Fruit fly (Drosophila melanogaster): ENCODE measurements around the gene CG15546.

DNA sequence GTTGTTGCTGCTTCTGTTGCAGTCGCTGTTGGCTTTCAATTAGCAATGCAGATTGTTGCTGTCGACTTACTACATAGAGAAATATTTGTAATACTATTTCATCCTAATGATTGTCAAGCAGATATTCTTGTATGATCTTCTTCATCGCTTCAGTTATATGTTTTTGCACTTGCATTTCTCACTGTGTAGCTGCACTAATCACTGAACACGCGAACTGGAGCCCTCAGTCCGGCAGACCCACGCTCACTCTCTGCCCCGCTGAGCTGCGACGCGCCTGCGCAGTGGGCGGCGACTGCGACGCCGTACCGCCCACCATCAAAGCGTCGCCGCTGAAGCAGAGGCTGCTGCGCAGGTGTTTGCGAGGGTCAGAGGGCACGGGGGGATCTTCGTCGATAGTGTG lies 1.3 kb downstream of the CG15546 start:
- TF ChIP-seq Dll (optimal IDR thresholded peaks at IDR 0.05): no peak
- no peak for TF ChIP-seq usp (GFP tag; optimal IDR thresholded peaks at IDR 0.05)
- no peak for TF ChIP-seq psq (optimal IDR thresholded peaks at IDR 0.05)
